Fruit fly (Drosophila melanogaster) whole organism, pupa: ENCODE data around the gene CG31344.

Experiments
- CG10348 ChIP-seq: fragments of 200-800 bp; sonication (Bioruptor generic); IDR thresholded peaks from 2 replicates; pipeline ENCODE4 v1.3.6; 2022; ENCODE audit warnings: missing biosample characterization, missing genetic modification characterization
- CG12605 ChIP-seq: fragments of 200-800 bp; sonication (Bioruptor generic); IDR thresholded peaks from 2 replicates; pipeline ENCODE4 v1.3.6; 2022; ENCODE audit warnings: missing biosample characterization, missing genetic modification characterization
- CG13204 ChIP-seq: fragments of 200-800 bp; sonication (Bioruptor generic); optimal IDR thresholded peaks from 2 replicates; lab custom pipeline; 2018; ENCODE audit warnings: missing biosample characterization, mild to moderate bottlenecking, missing genetic modification characterization, moderate library complexity
- CG14655 ChIP-seq: fragments of 200-800 bp; sonication (Bioruptor generic); optimal IDR thresholded peaks from 3 replicates; lab custom pipeline; 2017; ENCODE audit warnings: mild to moderate bottlenecking, missing biosample characterization, missing genetic modification reagents, missing genetic modification characterization
- CG15710 ChIP-seq: fragments of 200-800 bp; sonication (Bioruptor generic); optimal IDR thresholded peaks from 2 replicates; lab custom pipeline; 2018; ENCODE audit warnings: missing biosample characterization, mild to moderate bottlenecking, missing genetic modification characterization, moderate library complexity
- CG17806 ChIP-seq: fragments of 200-800 bp; sonication (Bioruptor generic); optimal IDR thresholded peaks from 2 replicates; lab custom pipeline; 2018; ENCODE audit warnings: missing biosample characterization, mild to moderate bottlenecking, missing genetic modification characterization, moderate library complexity
- CG32121 ChIP-seq: fragments of 200-800 bp; sonication (Bioruptor generic); IDR thresholded peaks from 2 replicates; pipeline ENCODE4 v1.3.6; 2022; ENCODE audit warnings: missing biosample characterization, missing genetic modification characterization
- CG34367 ChIP-seq: fragments of 200-800 bp; sonication (Bioruptor generic); optimal IDR thresholded peaks from 2 replicates; lab custom pipeline; 2018; ENCODE audit warnings: missing biosample characterization, mild to moderate bottlenecking, missing genetic modification characterization
- CG4496 ChIP-seq: fragments of 200-800 bp; sonication (Bioruptor generic); IDR thresholded peaks from 3 replicates; pipeline ENCODE4 v1.3.6; 2022; ENCODE audit warnings: missing biosample characterization, missing genetic modification characterization
- CG8159 ChIP-seq: fragments of 200-800 bp; sonication (Bioruptor generic); optimal IDR thresholded peaks from 3 replicates; lab custom pipeline; 2018; ENCODE audit warnings: missing biosample characterization, mild to moderate bottlenecking, missing genetic modification characterization, moderate library complexity
- CG8301 ChIP-seq: fragments of 200-800 bp; sonication (Bioruptor generic); optimal IDR thresholded peaks from 2 replicates; lab custom pipeline; 2018; ENCODE audit warnings: missing biosample characterization, mild to moderate bottlenecking, missing genetic modification characterization
- CG9948 ChIP-seq: fragments of 200-800 bp; sonication (Bioruptor generic); optimal IDR thresholded peaks from 2 replicates; lab custom pipeline; 2018; ENCODE audit warnings: missing biosample characterization, mild to moderate bottlenecking, missing genetic modification characterization, moderate library complexity
- D1 ChIP-seq: fragments of 200-800 bp; sonication (Bioruptor generic); optimal IDR thresholded peaks from 2 replicates; lab custom pipeline; 2018; ENCODE audit warnings: missing biosample characterization, mild to moderate bottlenecking, missing genetic modification characterization, moderate library complexity
- EcR ChIP-seq: fragments of 200-800 bp; sonication (Bioruptor generic); optimal IDR thresholded peaks from 3 replicates; lab custom pipeline; 2019; ENCODE audit warnings: missing biosample characterization, missing genetic modification characterization, mild to moderate bottlenecking, moderate library complexity, missing genetic modification reagents
- Ets98B ChIP-seq: fragments of 200-800 bp; sonication (Bioruptor generic); IDR thresholded peaks from 2 replicates; pipeline ENCODE4 v1.3.6; 2022; ENCODE audit warnings: missing biosample characterization, missing genetic modification characterization
- Pif1A ChIP-seq: fragments of 200-800 bp; sonication (Bioruptor generic); optimal IDR thresholded peaks from 3 replicates; lab custom pipeline; 2016; ENCODE audit warnings: missing biosample characterization, missing genetic modification characterization
- Pif1B ChIP-seq: fragments of 200-800 bp; sonication (Bioruptor generic); optimal IDR thresholded peaks from 3 replicates; lab custom pipeline; 2016; ENCODE audit warnings: missing biosample characterization, missing genetic modification characterization
- Snoo ChIP-seq: fragments of 200-800 bp; sonication (Bioruptor generic); optimal IDR thresholded peaks from 3 replicates; lab custom pipeline; 2017; ENCODE audit warnings: missing biosample characterization, mild to moderate bottlenecking, missing genetic modification characterization, inconsistent platforms
- fd96Ca ChIP-seq: fragments of 200-800 bp; sonication (Bioruptor generic); IDR thresholded peaks from 3 replicates; pipeline ENCODE4 v1.3.6; 2022; ENCODE audit warnings: missing biosample characterization, missing genetic modification characterization
- gl ChIP-seq: fragments of 200-800 bp; sonication (Bioruptor generic); optimal IDR thresholded peaks from 2 replicates; lab custom pipeline; 2018; ENCODE audit warnings: missing biosample characterization, mild to moderate bottlenecking, missing genetic modification characterization
- rn ChIP-seq: fragments of 200-800 bp; sonication (Bioruptor generic); IDR thresholded peaks from 2 replicates; pipeline ENCODE4 v1.3.6; 2022; ENCODE audit warnings: missing biosample characterization, missing genetic modification characterization

The CG31344 gene

dm6 chr3R:15208712-15209499 is 16.2 kb downstream of the CG31344 start, which contains the start of the genes Spn88Eb and Mau2:
Gene Spn88Eb (minus strand): TSS chr3R:15208762.
Gene Mau2 (plus strand): TSS chr3R:15209204.
- 0 out of 2 replicates have a peak, but pooled peaks have one; percentile 24 for TF ChIP-seq CG32121 (GFP tag; lab: Robert Waterston, UW)
- TF ChIP-seq Snoo: peak; percentile 34
- TF ChIP-seq fd96Ca (GFP tag; lab: Robert Waterston, UW): peak; percentile 68; the same call in 2 of the 3 replicates
- no peak; the same call in 1 of the 2 replicates for TF ChIP-seq CG12605 (GFP tag; lab: Robert Waterston, UW)
- TF ChIP-seq Pif1A (GFP tag; lab: Kevin White, UChicago): no peak
- TF ChIP-seq CG13204: no peak
- no peak for TF ChIP-seq CG8159 (tag; lab: Kevin White, UChicago)
- peak; percentile 32; the same call in 1 of the 2 replicates for TF ChIP-seq rn (GFP tag; lab: Robert Waterston, UW)
- no peak for TF ChIP-seq Pif1B (GFP tag; lab: Kevin White, UChicago)
- TF ChIP-seq CG34367 (tag; lab: Kevin White, UChicago): no peak
- TF ChIP-seq EcR: no peak
- peak; percentile 32 for TF ChIP-seq CG15710 (tag; lab: Kevin White, UChicago)
- no peak for TF ChIP-seq CG9948 (tag; lab: Kevin White, UChicago)
- TF ChIP-seq CG4496 (GFP tag; lab: Robert Waterston, UW): peak; percentile 71
- TF ChIP-seq CG10348 (GFP tag; lab: Robert Waterston, UW): no peak
- TF ChIP-seq D1 (tag; lab: Kevin White, UChicago): no peak
- TF ChIP-seq gl: no peak
- TF ChIP-seq Ets98B (GFP tag; lab: Robert Waterston, UW): peak; percentile 68
- no peak for TF ChIP-seq CG14655 (GFP tag; lab: Kevin White, UChicago)
- no peak for TF ChIP-seq CG8301 (tag; lab: Kevin White, UChicago)
- TF ChIP-seq CG17806 (tag; lab: Kevin White, UChicago): no peak

dm6 chr3R:15206273-15206672 is 18.9 kb downstream of the CG31344 start, which contains the start of gene Spn88Ea:
Gene Spn88Ea (minus strand): TSS chr3R:15206447.
- TF ChIP-seq fd96Ca (GFP tag; lab: Robert Waterston, UW): no peak
- TF ChIP-seq Ets98B (GFP tag; lab: Robert Waterston, UW): peak; percentile 40; the same call in 1 of the 2 replicates
- no peak for TF ChIP-seq CG4496 (GFP tag; lab: Robert Waterston, UW)
- TF ChIP-seq EcR: peak; percentile 20
- TF ChIP-seq, all 21 proteins: peak for 2

- TF ChIP-seq gl (no peak), CG4496 (GFP tag; lab: Robert Waterston, UW) (peak; percentile 28; the same call in 1 of the 3 replicates)
Observed at dm6 chr3R:15205223-15205622, 19.9 kb downstream of the CG31344 start.

- TF ChIP-seq CG17806 (tag; lab: Kevin White, UChicago): no peak
- TF ChIP-seq EcR: peak; percentile 52
Observed at dm6 chr3R:15198052-15198793, 26.9 kb downstream of the CG31344 start.

dm6 chr3R:15197373-15197772 is 27.8 kb downstream of the CG31344 start:
- TF ChIP-seq CG12605 (GFP tag; lab: Robert Waterston, UW) (no peak), CG13204 (no peak), gl (peak; percentile 6)

- TF ChIP-seq CG17806 (tag; lab: Kevin White, UChicago) (peak; percentile 50), gl (no peak), Pif1B (GFP tag; lab: Kevin White, UChicago) (no peak), fd96Ca (GFP tag; lab: Robert Waterston, UW) (0 out of 3 replicates have a peak, but pooled peaks have one; percentile 40), Ets98B (GFP tag; lab: Robert Waterston, UW) (no peak; the same call in none of the 2 replicates), Snoo (no peak), CG8301 (tag; lab: Kevin White, UChicago) (peak; percentile 29), rn (GFP tag; lab: Robert Waterston, UW) (no peak), CG8159 (tag; lab: Kevin White, UChicago) (peak; percentile 58), CG4496 (GFP tag; lab: Robert Waterston, UW) (peak; percentile 69), CG14655 (GFP tag; lab: Kevin White, UChicago) (no peak), CG9948 (tag; lab: Kevin White, UChicago) (no peak), Pif1A (GFP tag; lab: Kevin White, UChicago) (peak; percentile 10), EcR (no peak), CG15710 (tag; lab: Kevin White, UChicago) (peak; percentile 43), D1 (tag; lab: Kevin White, UChicago) (no peak), CG34367 (tag; lab: Kevin White, UChicago) (peak; percentile 30), CG12605 (GFP tag; lab: Robert Waterston, UW) (0 out of 2 replicates have a peak, but pooled peaks have one; percentile 23), CG10348 (GFP tag; lab: Robert Waterston, UW) (no peak), CG32121 (GFP tag; lab: Robert Waterston, UW) (peak; percentile 44; the same call in 1 of the 2 replicates), CG13204 (no peak)
Observed at dm6 chr3R:15196134-15197034, 28.7 kb downstream of the CG31344 start, which contains the start of the genes Kpc1 and CG42542. Gene Kpc1 (minus strand): TSS chr3R:15196210. Gene CG42542 (plus strand): TSS chr3R:15196598.
